Worm (Caenorhabditis elegans) whole organism, L4 larva: ENCODE data around the gene nep-26.

Experiments used
- D1046.2 ChIP-seq: fragments of 200-800 bp; sonication (Bioruptor generic); IDR thresholded peaks from 2 replicates; pipeline ENCODE4 v1.3.6; 2022; ENCODE audit warnings: missing genetic modification characterization, missing compliant biosample characterization
- F26F4.8 ChIP-seq: fragments of 200-800 bp; sonication (Bioruptor generic); conservative IDR thresholded peaks from 2 replicates; pipeline ENCODE4 v1.3.6; 2022; ENCODE audit warnings: missing genetic modification characterization, missing compliant biosample characterization
- F44E2.7 ChIP-seq: fragments of 200-800 bp; sonication (Bioruptor generic); IDR thresholded peaks from 2 replicates; pipeline ENCODE4 v2.1.2; 2022; ENCODE audit warnings: missing genetic modification characterization, missing compliant biosample characterization
- T20F7.1 ChIP-seq: fragments of 200-800 bp; sonication (Bioruptor generic); optimal IDR thresholded peaks from 2 replicates; lab custom pipeline; 2018; ENCODE audit warnings: mild to moderate bottlenecking, missing genetic modification characterization, missing compliant biosample characterization
- T26A8.4 ChIP-seq: fragments of 200-800 bp; sonication (Bioruptor generic); IDR thresholded peaks from 2 replicates; pipeline ENCODE4 v1.3.6; 2022; ENCODE audit warnings: missing genetic modification characterization, missing compliant biosample characterization
- Y105C5A.15 ChIP-seq: fragments of 200-800 bp; sonication (Bioruptor generic); IDR thresholded peaks from 2 replicates; pipeline ENCODE4 v1.3.6; 2022; ENCODE audit warnings: missing genetic modification characterization, missing compliant biosample characterization
- ZK546.5 ChIP-seq, 2 experiments: sonication (generic microtip); optimal IDR thresholded peaks; 2 replicates each; lab custom pipeline; 2017; ENCODE audit warnings: missing biosample characterization in 2 of 2, missing genetic modification characterization in 2 of 2
- aha-1 ChIP-seq: fragments of 150-350 bp; peaks from one replicate; lab custom pipeline; 2014; ENCODE audit warnings: missing biosample characterization, missing genetic modification characterization
- ama-1 ChIP-seq: fragments of 150-350 bp; optimal IDR thresholded peaks from 2 replicates; lab custom pipeline; 2014; ENCODE audit warnings: inconsistent platforms, mixed read lengths
- arid-1 ChIP-seq: fragments of 200-800 bp; sonication (Bioruptor generic); conservative IDR thresholded peaks from 2 replicates; pipeline ENCODE4 v1.3.6; 2022; ENCODE audit warnings: missing genetic modification reagents, missing genetic modification characterization, missing compliant biosample characterization
- ceh-28 ChIP-seq: fragments of 150-350 bp; optimal IDR thresholded peaks from 2 replicates; lab custom pipeline; 2014; ENCODE audit warnings: missing biosample characterization, missing genetic modification reagents, missing genetic modification characterization
- daf-16 ChIP-seq, 3 experiments: sonication (generic microtip); optimal IDR thresholded peaks; 2 replicates each; lab custom pipeline; 2016 to 2017; ENCODE audit warnings: missing genetic modification characterization in 3 of 3, missing genetic modification reagents in 3 of 3, mild to moderate bottlenecking in 2 of 3, missing compliant biosample characterization in 2 of 3, missing biosample characterization in 1 of 3, moderate library complexity in 1 of 3
- daf-19 ChIP-seq: fragments of 200-800 bp; sonication (Bioruptor generic); conservative IDR thresholded peaks from 2 replicates; pipeline ENCODE4 v1.3.6; 2022; ENCODE audit warnings: missing genetic modification characterization, missing compliant biosample characterization
- daf-8 ChIP-seq: fragments of 200-800 bp; sonication (Bioruptor generic); IDR thresholded peaks from 2 replicates; pipeline ENCODE4 v1.3.6; 2022; ENCODE audit warnings: missing genetic modification characterization, missing compliant biosample characterization
- dmd-6 ChIP-seq: fragments of 200-800 bp; sonication (Bioruptor generic); IDR thresholded peaks from 2 replicates; pipeline ENCODE4 v1.3.6; 2022; ENCODE audit warnings: missing genetic modification reagents, missing genetic modification characterization, missing compliant biosample characterization
- dmd-9 ChIP-seq: fragments of 200-800 bp; sonication (Bioruptor generic); IDR thresholded peaks from 2 replicates; pipeline ENCODE4 v1.3.6; 2022; ENCODE audit warnings: missing genetic modification reagents, missing genetic modification characterization, missing compliant biosample characterization
- dpl-1 ChIP-seq: fragments of 150-350 bp; optimal IDR thresholded peaks from 2 replicates; lab custom pipeline; 2014; ENCODE audit warnings: missing biosample characterization, missing genetic modification reagents, missing genetic modification characterization
- dve-1 ChIP-seq: sonication (generic microtip); optimal IDR thresholded peaks from 2 replicates; lab custom pipeline; 2017; ENCODE audit warnings: antibody characterized with exemption, mild to moderate bottlenecking, missing genetic modification characterization, missing compliant biosample characterization; ENCODE audit not compliant: insufficient read depth
- egl-43 ChIP-seq: fragments of 200-800 bp; sonication (Bioruptor generic); IDR thresholded peaks from 2 replicates; pipeline ENCODE4 v1.3.6; 2022; ENCODE audit warnings: missing genetic modification reagents, missing genetic modification characterization, missing compliant biosample characterization
- hif-1 ChIP-seq, 2 experiments: sonication (generic microtip); optimal IDR thresholded peaks; 2 replicates each; lab custom pipeline; 2016 to 2017; ENCODE audit warnings: missing compliant biosample characterization in 2 of 2, missing genetic modification characterization in 2 of 2, missing genetic modification reagents in 2 of 2, missing genotype in 2 of 2, mild to moderate bottlenecking in 1 of 2
- hlh-30 ChIP-seq: sonication (generic microtip); optimal IDR thresholded peaks from 2 replicates; lab custom pipeline; 2017; ENCODE audit warnings: antibody characterized with exemption, mild to moderate bottlenecking, missing genetic modification characterization, missing compliant biosample characterization; ENCODE audit not compliant: insufficient read depth
- hmg-1.1 ChIP-seq: fragments of 200-800 bp; sonication (Bioruptor generic); IDR thresholded peaks from 2 replicates; pipeline ENCODE4 v1.3.6; 2022; ENCODE audit warnings: missing genetic modification reagents, missing genetic modification characterization, missing compliant biosample characterization
- lin-1 ChIP-seq: fragments of 200-800 bp; sonication (Bioruptor generic); IDR thresholded peaks from 2 replicates; pipeline ENCODE4 v1.3.6; 2022; ENCODE audit warnings: missing genetic modification reagents, missing genetic modification characterization, missing compliant biosample characterization
- lin-29 ChIP-seq: fragments of 200-800 bp; sonication (Bioruptor generic); IDR thresholded peaks from 2 replicates; pipeline ENCODE4 v1.3.6; 2022; ENCODE audit warnings: missing genetic modification reagents, missing genetic modification characterization, missing compliant biosample characterization
- lin-38 ChIP-seq: fragments of 200-800 bp; sonication (Bioruptor generic); IDR thresholded peaks from 2 replicates; pipeline ENCODE4 v1.3.6; 2022; ENCODE audit warnings: missing genetic modification reagents, missing genetic modification characterization, missing compliant biosample characterization
- lir-3 ChIP-seq: sonication (generic microtip); optimal IDR thresholded peaks from 2 replicates; lab custom pipeline; 2016; ENCODE audit warnings: mild to moderate bottlenecking, missing genetic modification characterization, missing compliant biosample characterization
- lsy-2 ChIP-seq, 2 experiments: fragments of 150-350 bp in 1 of 2; sonication (generic microtip) in 1 of 2; optimal IDR thresholded peaks; 2 replicates each; lab custom pipeline; 2014 to 2017; ENCODE audit warnings: missing biosample characterization in 2 of 2, missing genetic modification characterization in 2 of 2
- madf-5 ChIP-seq, 2 experiments: fragments of 200-800 bp; sonication (Bioruptor generic); IDR thresholded peaks; 2 replicates each; pipeline ENCODE4 v1.3.6; 2022; ENCODE audit warnings: missing compliant biosample characterization in 2 of 2, missing genetic modification characterization in 2 of 2
- madf-9 ChIP-seq: fragments of 200-800 bp; sonication (Bioruptor generic); conservative IDR thresholded peaks from 2 replicates; pipeline ENCODE4 v1.3.6; 2022; ENCODE audit warnings: missing genetic modification reagents, missing genetic modification characterization, missing compliant biosample characterization
- mdl-1 ChIP-seq, 2 experiments: fragments of 150-350 bp in 1 of 2; sonication (generic microtip) in 1 of 2; optimal IDR thresholded peaks; 2 replicates each; lab custom pipeline; 2014 to 2017; ENCODE audit warnings: missing biosample characterization in 2 of 2, missing genetic modification characterization in 2 of 2
- mes-2 ChIP-seq: sonication (generic microtip); optimal IDR thresholded peaks from 2 replicates; lab custom pipeline; 2016; ENCODE audit warnings: missing genotype, mild to moderate bottlenecking, missing genetic modification characterization, missing compliant biosample characterization; ENCODE audit not compliant: poor library complexity, severe bottlenecking
- mxl-2 ChIP-seq: fragments of 200-800 bp; sonication (Bioruptor generic); conservative IDR thresholded peaks from 2 replicates; pipeline ENCODE4 v1.3.6; 2022; ENCODE audit warnings: missing genetic modification reagents, missing genetic modification characterization, missing compliant biosample characterization
- nhr-11 ChIP-seq: fragments of 150-350 bp; optimal IDR thresholded peaks from 2 replicates; lab custom pipeline; 2014; ENCODE audit warnings: missing biosample characterization, missing genetic modification characterization
- nhr-111 ChIP-seq: fragments of 200-800 bp; sonication (Bioruptor generic); optimal IDR thresholded peaks from 2 replicates; lab custom pipeline; 2018; ENCODE audit warnings: mild to moderate bottlenecking, missing genetic modification characterization, missing compliant biosample characterization
- nhr-28 ChIP-seq: fragments of 150-350 bp; optimal IDR thresholded peaks from 2 replicates; lab custom pipeline; 2014; ENCODE audit warnings: missing biosample characterization, missing genetic modification characterization
- pqm-1 ChIP-seq: sonication (generic microtip); optimal IDR thresholded peaks from 2 replicates; lab custom pipeline; 2017; ENCODE audit warnings: missing biosample characterization, missing genetic modification characterization
- rbr-2 ChIP-seq: sonication (generic microtip); optimal IDR thresholded peaks from 2 replicates; lab custom pipeline; 2016; ENCODE audit warnings: missing genotype, missing genetic modification characterization, missing compliant biosample characterization
- sdz-12 ChIP-seq: fragments of 200-800 bp; sonication (Bioruptor generic); optimal IDR thresholded peaks from 2 replicates; lab custom pipeline; 2018; ENCODE audit warnings: mild to moderate bottlenecking, missing genetic modification characterization, missing compliant biosample characterization
- skn-1 ChIP-seq: fragments of 150-350 bp; optimal IDR thresholded peaks from 2 replicates; lab custom pipeline; 2014; ENCODE audit warnings: missing biosample characterization, missing genetic modification characterization
- spr-3 ChIP-seq: fragments of 200-800 bp; sonication (Bioruptor generic); optimal IDR thresholded peaks from 2 replicates; lab custom pipeline; 2018; ENCODE audit warnings: mild to moderate bottlenecking, missing genetic modification characterization, missing compliant biosample characterization
- unc-130 ChIP-seq: sonication (generic microtip); optimal IDR thresholded peaks from 2 replicates; lab custom pipeline; 2016; ENCODE audit warnings: missing genetic modification reagents, missing genetic modification characterization, missing compliant biosample characterization
- unc-39 ChIP-seq: sonication (generic microtip); optimal IDR thresholded peaks from 2 replicates; lab custom pipeline; 2017; ENCODE audit warnings: missing biosample characterization, missing genetic modification characterization
- unc-62 ChIP-seq, 3 experiments: fragments of 150-350 bp in 1 of 3; sonication (generic microtip); optimal IDR thresholded peaks in 2 of 3; peaks in 1 of 3; 1 replicate in 1 of 3; 2 replicates in 2 of 3; lab custom pipeline; 2014 to 2017; ENCODE audit warnings: missing biosample characterization in 3 of 3, missing genetic modification characterization in 3 of 3, missing genetic modification reagents in 3 of 3, missing genotype in 1 of 3
- vab-7 ChIP-seq: fragments of 200-800 bp; sonication (Bioruptor generic); IDR thresholded peaks from 2 replicates; pipeline ENCODE4 v1.3.6; 2022; ENCODE audit warnings: missing genetic modification reagents, missing genetic modification characterization, missing compliant biosample characterization
- zag-1 ChIP-seq: fragments of 150-350 bp; optimal IDR thresholded peaks from 2 replicates; lab custom pipeline; 2014; ENCODE audit warnings: missing biosample characterization, missing genetic modification characterization
- zfp-3 ChIP-seq: fragments of 200-800 bp; sonication (Bioruptor generic); conservative IDR thresholded peaks from 2 replicates; pipeline ENCODE4 v1.3.6; 2022; ENCODE audit warnings: missing genetic modification reagents, missing genetic modification characterization, missing compliant biosample characterization
- ztf-11 ChIP-seq: fragments of 150-350 bp; optimal IDR thresholded peaks from 2 replicates; lab custom pipeline; 2014; ENCODE audit warnings: missing biosample characterization, missing genetic modification characterization
- ztf-7 ChIP-seq: fragments of 150-350 bp; optimal IDR thresholded peaks from 2 replicates; lab custom pipeline; 2014; ENCODE audit warnings: missing biosample characterization, missing genetic modification characterization

nep-26 gene

DNA sequence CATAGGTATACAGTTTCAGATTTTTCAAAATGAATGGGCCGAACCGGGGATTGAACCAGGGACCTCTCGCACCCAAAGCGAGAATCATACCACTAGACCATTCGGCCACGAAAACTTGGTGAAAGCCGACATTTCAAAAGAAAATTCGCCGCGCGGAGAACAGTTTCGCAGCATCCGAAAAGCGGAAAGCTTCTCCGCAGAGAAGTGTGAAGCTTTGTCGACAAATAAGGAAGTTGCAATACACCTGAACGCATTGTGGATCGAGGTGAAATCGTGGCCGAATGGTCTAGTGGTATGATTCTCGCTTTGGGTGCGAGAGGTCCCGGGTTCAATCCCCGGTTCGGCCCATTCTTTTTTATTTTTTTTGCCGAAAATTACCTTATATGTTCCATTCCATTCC is 4.8 kb upstream of the nep-26 start (continued):
- TF ChIP-seq F26F4.8 (peak; percentile 64; the same call in 1 of the 2 replicates), egl-43 (GFP tag; lab: Robert Waterston, UW) (peak; percentile 88), vab-7 (peak; percentile 59; the same call in 1 of the 2 replicates), arid-1 (GFP tag; lab: Robert Waterston, UW) (peak; percentile 73)

DNA sequence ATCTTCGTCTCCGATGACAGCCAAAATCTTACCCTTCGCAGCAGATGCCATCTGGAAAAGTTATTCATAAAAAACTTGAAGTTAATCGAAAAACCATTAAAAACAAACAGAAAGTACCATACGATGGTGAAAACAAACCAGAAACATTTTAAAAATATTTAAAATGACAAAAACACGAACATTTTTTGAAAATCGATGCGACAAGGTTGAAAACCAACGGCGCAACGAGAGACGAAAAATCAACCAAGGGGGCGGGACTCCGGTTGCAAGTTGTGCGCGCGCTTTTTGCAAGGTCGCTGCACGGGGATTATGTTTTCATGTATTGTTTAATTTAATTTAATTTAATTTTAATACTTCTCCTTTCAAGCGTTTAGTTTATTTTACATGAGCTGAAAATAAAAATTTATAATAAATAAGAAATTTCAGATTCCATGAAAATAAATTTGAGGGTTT is 3.8 kb upstream of the nep-26 start, which contains the start of gene vha-9:
TSS of gene vha-9 (minus strand) at position 51 of the 453 bp plus-strand sequence.
- TF ChIP-seq T26A8.4 (GFP tag; lab: Robert Waterston, UW) (0 out of 2 replicates have a peak, but pooled peaks have one; percentile 26), madf-9 (GFP tag; lab: Robert Waterston, UW) (no peak), aha-1 (tag; lab: Kevin White, UChicago) (no peak), daf-19 (peak; percentile 70; the same call in 1 of the 2 replicates), Y105C5A.15 (GFP tag; lab: Robert Waterston, UW) (no peak), nhr-11 (no peak), pqm-1 (tag; lab: Kevin White, UChicago) (peak; percentile 41), F44E2.7 (GFP tag; lab: Robert Waterston, UW) (no peak), unc-130 (GFP tag; lab: Kevin White, UChicago) (no peak), dmd-6 (GFP tag; lab: Robert Waterston, UW) (peak; percentile 31; the same call in 1 of the 2 replicates), ztf-11 (no peak), mes-2 (tag; lab: Kevin White, UChicago) (peak; percentile 89), daf-8 (GFP tag; lab: Robert Waterston, UW) (no peak), ama-1 (lab: Kevin White, UChicago) (peak; percentile 63), zag-1 (tag; lab: Kevin White, UChicago) (no peak), unc-39 (tag; lab: Kevin White, UChicago) (no peak), nhr-28 (peak; percentile 62), lsy-2 (tag; optimal IDR thresholded peaks at IDR 0.05; lab: Kevin White, UChicago) (peak in 1 of 2 experiments; percentile 37), daf-16 (GFP tag; optimal IDR thresholded peaks at IDR 0.05; lab: Kevin White, UChicago) (no peak), daf-16 (tag; optimal IDR thresholded peaks at IDR 0.05; lab: Kevin White, UChicago) (peak; percentile 56), nhr-111 (GFP tag; lab: Kevin White, UChicago) (no peak), D1046.2 (GFP tag; lab: Robert Waterston, UW) (no peak), skn-1 (tag; lab: Kevin White, UChicago) (no peak), madf-5 (GFP tag; IDR thresholded peaks at IDR 0.05; lab: Robert Waterston, UW) (no peak), dpl-1 (peak; percentile 78), ZK546.5 (tag; optimal IDR thresholded peaks at IDR 0.05; lab: Kevin White, UChicago) (no peak), sdz-12 (no peak), zfp-3 (GFP tag; lab: Robert Waterston, UW) (no peak), arid-1 (GFP tag; lab: Robert Waterston, UW) (0 out of 2 replicates have a peak, but pooled peaks have one; percentile 35), hmg-1.1 (GFP tag; lab: Robert Waterston, UW) (peak; percentile 10; the same call in 1 of the 2 replicates), rbr-2 (tag; lab: Kevin White, UChicago) (peak; percentile 51), hif-1 (tag; optimal IDR thresholded peaks at IDR 0.05; lab: Kevin White, UChicago) (peak in 1 of 2 experiments; percentile 54), mxl-2 (GFP tag; lab: Robert Waterston, UW) (no peak), mdl-1 (tag; optimal IDR thresholded peaks at IDR 0.05; lab: Kevin White, UChicago) (peak in 1 of 2 experiments; percentile 2), hlh-30 (peak; percentile 64), lin-29 (no peak), unc-62 (GFP tag; optimal IDR thresholded peaks at IDR 0.05 in 1 of 2; lab: Kevin White, UChicago) (peak in 1 of 2 experiments; percentile 15), unc-62 (tag; optimal IDR thresholded peaks at IDR 0.05; lab: Kevin White, UChicago) (no peak), T20F7.1 (GFP tag; lab: Kevin White, UChicago) (peak; percentile 38), dmd-9 (GFP tag; lab: Robert Waterston, UW) (no peak), lin-38 (GFP tag; lab: Robert Waterston, UW) (peak; percentile 65), dve-1 (tag; lab: Kevin White, UChicago) (peak; percentile 75), ztf-7 (tag; lab: Kevin White, UChicago) (no peak), F26F4.8 (no peak), ceh-28 (no peak), lin-1 (GFP tag; lab: Robert Waterston, UW) (no peak), spr-3 (no peak), lir-3 (tag; lab: Kevin White, UChicago) (no peak)
